Worm (Caenorhabditis elegans): ENCODE measurements around the gene F26F4.6.

F26F4.6 gene

ce11 chrIII:4854918-4855317 is 38.5 kb downstream of the F26F4.6 start, which contains the start of gene C35D10.8:
Gene C35D10.8 (plus strand): TSS chrIII:4855218.
- TF ChIP-seq hmg-20 (GFP tag; IDR thresholded peaks at IDR 0.05) (no peak), mes-4 (tag; optimal IDR thresholded peaks at IDR 0.05) (no peak), athp-1 (tag; optimal IDR thresholded peaks at IDR 0.05) (no peak), snpc-4 (GFP tag; optimal IDR thresholded peaks at IDR 0.05) (no peak), snpc-4 (tag; optimal IDR thresholded peaks at IDR 0.05) (no peak), F10E7.11 (tag; optimal IDR thresholded peaks at IDR 0.05) (no peak), attf-5 (GFP tag; optimal IDR thresholded peaks at IDR 0.05) (no peak), nhr-80 (tag; optimal IDR thresholded peaks at IDR 0.05) (no peak)

ce11 chrIII:4852025-4852424 is 41.4 kb downstream of the F26F4.6 start, which contains the start of gene ced-4:
Gene ced-4 (plus strand): TSS chrIII:4852325.
- TF ChIP-seq F33H1.4 (GFP tag; IDR thresholded peaks at IDR 0.05) (no peak), repo-1 (tag; optimal IDR thresholded peaks at IDR 0.05) (no peak), madf-3 (GFP tag; IDR thresholded peaks at IDR 0.05) (0 out of 2 replicates have a peak, but pooled peaks have one; percentile 32), lin-35 (GFP tag; optimal IDR thresholded peaks at IDR 0.05) (peak in 1 of 3 experiments; percentile 1)

ce11 chrIII:4850139-4850538 is 43.3 kb downstream of the F26F4.6 start, which contains the start of gene F26A1.1:
Gene F26A1.1 (plus strand): TSS chrIII:4850507.
- TF ChIP-seq efl-1 (GFP tag; optimal IDR thresholded peaks at IDR 0.05) (peak; percentile 4), nfyb-1 (GFP tag; IDR thresholded peaks at IDR 0.05) (no peak), T07F8.4 (tag; optimal IDR thresholded peaks at IDR 0.05) (no peak), dpl-1 (GFP tag; optimal IDR thresholded peaks at IDR 0.05) (peak; percentile 14), lin-35 (GFP tag; optimal IDR thresholded peaks at IDR 0.05) (peak in 1 of 3 experiments; percentile 29), lin-54 (GFP tag; optimal IDR thresholded peaks at IDR 0.05) (peak; percentile 21), lsl-1 (GFP tag; optimal IDR thresholded peaks at IDR 0.05) (peak; percentile 43)

ce11 chrIII:4849739-4850138 is 43.7 kb downstream of the F26F4.6 start, which contains the start of gene nonu-1:
Gene nonu-1 (minus strand): TSS chrIII:4849907.
- TF ChIP-seq F52B5.7 (tag; optimal IDR thresholded peaks at IDR 0.05) (no peak), attf-5 (GFP tag; optimal IDR thresholded peaks at IDR 0.05) (peak; percentile 37), hmg-1.2 (GFP tag; IDR thresholded peaks at IDR 0.05) (peak; percentile 32; the same call in 1 of the 2 replicates), let-607 (tag; optimal IDR thresholded peaks at IDR 0.05) (peak in 1 of 2 experiments; percentile 25)

- TF ChIP-seq let-526 (GFP tag; IDR thresholded peaks at IDR 0.05) = no peak
- TF ChIP-seq nfyb-1 (GFP tag; IDR thresholded peaks at IDR 0.05) = no peak
- TF ChIP-seq madf-3 (GFP tag; IDR thresholded peaks at IDR 0.05) = no peak
- no peak for TF ChIP-seq tbx-9 (tag; optimal IDR thresholded peaks at IDR 0.05; ENCODE audit: borderline replicate concordance)
- TF ChIP-seq F55B11.4 (tag; optimal IDR thresholded peaks at IDR 0.05; ENCODE audit: borderline replicate concordance, insufficient read depth) = no peak
- no peak for TF ChIP-seq K12H6.12 (tag; optimal IDR thresholded peaks at IDR 0.05)
- no peak for TF ChIP-seq cebp-2 (GFP tag; IDR thresholded peaks at IDR 0.05)
Observed at ce11 chrIII:4844327-4844726, 49.1 kb downstream of the F26F4.6 start, which contains the start of the genes clec-157 and fkh-5. Gene clec-157 (minus strand): TSS chrIII:4844427. Gene fkh-5 (plus strand): TSS chrIII:4844662.

- TF ChIP-seq nhr-27 (tag; optimal IDR thresholded peaks at IDR 0.05) (no peak), efl-1 (GFP tag; optimal IDR thresholded peaks at IDR 0.05) (no peak)
Observed at ce11 chrIII:4842173-4842572, 51.3 kb downstream of the F26F4.6 start, which contains the start of gene clec-156. Gene clec-156 (minus strand): TSS chrIII:4842273.
